Fruit fly (Drosophila melanogaster) whole organism, embryonic: Measurements from ENCODE around the gene Psn.

Experiments used
- CG7839 ChIP-seq: fragments of 200-800 bp; sonication (Bioruptor generic); optimal IDR thresholded peaks from 3 replicates; lab custom pipeline; 2018; ENCODE audit warnings: missing biosample characterization, mild to moderate bottlenecking, missing genetic modification characterization, moderate library complexity
- Hey ChIP-seq: fragments of 200-800 bp; sonication (Bioruptor generic); optimal IDR thresholded peaks from 3 replicates; lab custom pipeline; 2018; ENCODE audit warnings: missing biosample characterization, mild to moderate bottlenecking, missing genetic modification characterization
- Hmx ChIP-seq: fragments of 200-800 bp; sonication (Bioruptor generic); optimal IDR thresholded peaks from 2 replicates; lab custom pipeline; 2016; ENCODE audit warnings: missing biosample characterization, missing genetic modification characterization
- Nf-YB ChIP-seq: fragments of 200-800 bp; sonication (Bioruptor generic); optimal IDR thresholded peaks from 3 replicates; lab custom pipeline; 2019; ENCODE audit warnings: missing biosample characterization, mild to moderate bottlenecking, missing genetic modification characterization, moderate library complexity
- cas ChIP-seq: fragments of 200-800 bp; sonication (Bioruptor generic); IDR thresholded peaks from 2 replicates; pipeline ENCODE4 v1.3.6; 2022; ENCODE audit warnings: missing biosample characterization, missing genetic modification characterization
- nau ChIP-seq: fragments of 200-800 bp; sonication (Bioruptor generic); optimal IDR thresholded peaks from 3 replicates; lab custom pipeline; 2017; ENCODE audit warnings: missing biosample characterization, mild to moderate bottlenecking, missing genetic modification characterization, missing genetic modification reagents
- pan ChIP-seq, 4 experiments: fragments of >200 bp in 3 of 4; fragments of 200-800 bp in 1 of 4; sonication (Bioruptor generic) in 1 of 4; optimal IDR thresholded peaks in 3 of 4; IDR thresholded peaks in 1 of 4; 2 replicates each; pipeline versions ENCODE4 v1.3.6 to Lab custom; 2017 to 2022; ENCODE audit warnings: missing biosample characterization in 2 of 4, missing genetic modification characterization in 2 of 4, mixed read lengths in 1 of 4
- ranshi ChIP-seq: fragments of 200-800 bp; sonication (Bioruptor generic); IDR thresholded peaks from 2 replicates; pipeline ENCODE4 v1.3.6; 2022; ENCODE audit warnings: missing biosample characterization, missing genetic modification characterization

DNA sequence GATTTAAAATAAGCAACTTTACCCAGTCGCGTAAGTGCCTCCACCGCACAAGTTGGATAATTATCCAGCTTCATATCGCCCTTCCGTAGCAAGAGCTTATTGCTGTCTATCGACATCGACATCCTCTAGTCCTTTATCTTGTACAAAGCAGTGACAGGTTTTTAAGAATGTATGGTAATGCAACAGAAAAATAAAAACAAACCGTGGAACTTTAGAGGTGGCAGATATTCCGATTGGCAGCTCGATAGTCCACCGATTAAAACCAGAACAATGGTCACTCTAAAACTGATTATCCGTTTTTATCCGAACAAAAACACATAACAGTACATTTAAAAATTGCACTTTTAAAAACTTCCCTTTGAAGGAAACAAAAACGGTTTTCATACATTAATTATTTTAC, 4.8 kb upstream of the Psn start, which contains the start of gene CG5274:
- TF ChIP-seq Hmx (no peak), ranshi (GFP tag; lab: Robert Waterston, UW) (no peak), nau (GFP tag; lab: Kevin White, UChicago) (no peak), CG7839 (tag; lab: Kevin White, UChicago) (no peak), Hey (tag; lab: Kevin White, UChicago) (no peak), Nf-YB (GFP tag; lab: Kevin White, UChicago) (no peak), pan (optimal IDR thresholded peaks at IDR 0.05; lab: Kevin White, UChicago) (no peak), pan (GFP tag; optimal IDR thresholded peaks at IDR 0.05 in 1 of 2, IDR thresholded peaks at IDR 0.05 in 1 of 2) (no peak), cas (GFP tag; lab: Robert Waterston, UW) (no peak)
